Fruit fly (Drosophila melanogaster): Measurements from ENCODE around the gene Rcd-1.

The Rcd-1 gene

dm6 chrX:19663196-19663858 lies 24.8 kb downstream of the Rcd-1 start (continued):
- TF ChIP-seq CG12071 (GFP tag; optimal IDR thresholded peaks at IDR 0.05) (no peak), E2f2 (GFP tag; IDR thresholded peaks at IDR 0.05) (no peak), CG15073 (GFP tag; optimal IDR thresholded peaks at IDR 0.05) (no peak), NK7.1 (GFP tag; optimal IDR thresholded peaks at IDR 0.05) (no peak), pum (GFP tag; optimal IDR thresholded peaks at IDR 0.05) (peak; percentile 31), CG1832 (GFP tag; optimal IDR thresholded peaks at IDR 0.05) (no peak), dan (GFP tag; IDR thresholded peaks at IDR 0.05) (no peak), pho (GFP tag; optimal IDR thresholded peaks at IDR 0.05) (no peak), bbx (GFP tag; IDR thresholded peaks at IDR 0.05; ENCODE audit: partially characterized antibody) (no peak), Tbp (GFP tag; optimal IDR thresholded peaks at IDR 0.05) (no peak), CG17186 (GFP tag; optimal IDR thresholded peaks at IDR 0.05) (no peak), CkIIα-i1 (GFP tag; IDR thresholded peaks at IDR 0.05) (no peak), CG9437 (GFP tag; optimal IDR thresholded peaks at IDR 0.05) (peak; percentile 76), btn (GFP tag; optimal IDR thresholded peaks at IDR 0.05) (no peak), zfh2 (GFP tag; optimal IDR thresholded peaks at IDR 0.05) (peak; percentile 41), chif (GFP tag; optimal IDR thresholded peaks at IDR 0.05) (peak in 1 of 2 experiments; percentile 3), tin (GFP tag; optimal IDR thresholded peaks at IDR 0.05) (no peak), CG4617 (GFP tag; optimal IDR thresholded peaks at IDR 0.05; ENCODE audit: borderline replicate concordance) (no peak), CG10147 (GFP tag; optimal IDR thresholded peaks at IDR 0.05) (peak; percentile 45), NFAT (GFP tag; IDR thresholded peaks at IDR 0.05) (no peak), CG17829 (tag; optimal IDR thresholded peaks at IDR 0.05) (peak; percentile 48), twi (tag; optimal IDR thresholded peaks at IDR 0.05) (peak; percentile 23), Spps (tag; optimal IDR thresholded peaks at IDR 0.05) (peak; percentile 37), dati (GFP tag; IDR thresholded peaks at IDR 0.05) (no peak), CG8290 (GFP tag; optimal IDR thresholded peaks at IDR 0.05) (no peak), CG8290 (tag; optimal IDR thresholded peaks at IDR 0.05) (no peak), so (GFP tag; IDR thresholded peaks at IDR 0.05) (no peak), CG6272 (GFP tag; IDR thresholded peaks at IDR 0.05) (no peak), Mad (GFP tag; optimal IDR thresholded peaks at IDR 0.05) (no peak), TFAM (GFP tag; optimal IDR thresholded peaks at IDR 0.05) (no peak), corto (GFP tag; optimal IDR thresholded peaks at IDR 0.05) (no peak), CG2129 (GFP tag; IDR thresholded peaks at IDR 0.05; ENCODE audit: partially characterized antibody) (no peak), CG8478 (optimal IDR thresholded peaks at IDR 0.05) (no peak), CG34422 (GFP tag; IDR thresholded peaks at IDR 0.05) (no peak), CG14710 (tag; optimal IDR thresholded peaks at IDR 0.05) (peak; percentile 43), MTF-1 (GFP tag; optimal IDR thresholded peaks at IDR 0.05; ENCODE audit: borderline replicate concordance) (no peak), Blimp-1 (GFP tag; optimal IDR thresholded peaks at IDR 0.05) (no peak), NC2β (GFP tag; optimal IDR thresholded peaks at IDR 0.05) (peak; percentile 23), CG17802 (tag; optimal IDR thresholded peaks at IDR 0.05) (no peak), Abd-B (GFP tag; optimal IDR thresholded peaks at IDR 0.05) (peak; percentile 41), CG13424 (tag; optimal IDR thresholded peaks at IDR 0.05) (peak; percentile 65), org-1 (GFP tag; optimal IDR thresholded peaks at IDR 0.05) (peak; percentile 51), CG14014 (GFP tag; IDR thresholded peaks at IDR 0.05) (no peak; the same call in 1 of the 2 replicates), gce (GFP tag; IDR thresholded peaks at IDR 0.05) (no peak), fd96Cb (tag; optimal IDR thresholded peaks at IDR 0.05) (peak; percentile 37), CG7745 (tag; optimal IDR thresholded peaks at IDR 0.05) (no peak), az2 (GFP tag; optimal IDR thresholded peaks at IDR 0.05) (peak; percentile 64), Fer2 (tag; optimal IDR thresholded peaks at IDR 0.05) (no peak), vfl (GFP tag; optimal IDR thresholded peaks at IDR 0.05) (no peak), B-H2 (GFP tag; optimal IDR thresholded peaks at IDR 0.05) (no peak), CG3281 (GFP tag; optimal IDR thresholded peaks at IDR 0.05) (peak; percentile 56)

Measured in whole organism, embryonic.